Worm (Caenorhabditis elegans): ENCODE results near the gene lam-2.

The lam-2 gene

ce11 chrX:7131206-7131605, 19.8 kb downstream of the lam-2 start:
- TF ChIP-seq snpc-4 (tag; optimal IDR thresholded peaks at IDR 0.05) (no peak), fkh-10 (GFP tag; optimal IDR thresholded peaks at IDR 0.05) (no peak), egl-27 (tag; optimal IDR thresholded peaks at IDR 0.05) (no peak), hmg-11 (tag; optimal IDR thresholded peaks at IDR 0.05) (no peak), nhr-23 (tag; optimal IDR thresholded peaks at IDR 0.05) (no peak), pha-4 (tag; optimal IDR thresholded peaks at IDR 0.05) (no peak)

- TF ChIP-seq nhr-23 (tag; optimal IDR thresholded peaks at IDR 0.05) (peak; percentile 22), pha-4 (tag; optimal IDR thresholded peaks at IDR 0.05) (peak; percentile 72), nhr-25 (tag; optimal IDR thresholded peaks at IDR 0.05) (peak; percentile 34), ama-1 (optimal IDR thresholded peaks at IDR 0.05) (no peak), mdl-1 (tag; optimal IDR thresholded peaks at IDR 0.05) (peak; percentile 36), R02D3.7 (tag; optimal IDR thresholded peaks at IDR 0.05) (no peak), elt-2 (tag; optimal IDR thresholded peaks at IDR 0.05) (peak; percentile 17), elt-1 (tag; optimal IDR thresholded peaks at IDR 0.05) (peak; percentile 17)
Measured at ce11 chrX:7129460-7129859, 21.6 kb downstream of the lam-2 start.

ce11 chrX:7128615-7129014, 22.4 kb downstream of the lam-2 start:
- TF ChIP-seq ama-1 (optimal IDR thresholded peaks at IDR 0.05) (no peak), ceh-16 (tag; optimal IDR thresholded peaks at IDR 0.05) (no peak), nhr-76 (tag; optimal IDR thresholded peaks at IDR 0.05) (no peak), fos-1 (tag; optimal IDR thresholded peaks at IDR 0.05) (no peak)

- TF ChIP-seq nhr-77 (tag; optimal IDR thresholded peaks at IDR 0.05): no peak
Measured at ce11 chrX:7126348-7126747, 24.7 kb downstream of the lam-2 start, which contains the start of gene ist-1. Gene ist-1, plus strand, starts transcription at chrX:7126648.

- TF ChIP-seq unc-39 (tag; optimal IDR thresholded peaks at IDR 0.05): no peak
- peak; percentile 63 for TF ChIP-seq elt-2 (tag; optimal IDR thresholded peaks at IDR 0.05)
Measured at ce11 chrX:7125178-7125577, 25.9 kb downstream of the lam-2 start.

- no peak for TF ChIP-seq fkh-2 (tag; optimal IDR thresholded peaks at IDR 0.05)
- no peak for TF ChIP-seq jun-1 (tag; optimal IDR thresholded peaks at IDR 0.05)
- TF ChIP-seq pqm-1 (tag; optimal IDR thresholded peaks at IDR 0.05): peak; percentile 70
- no peak for TF ChIP-seq egl-5 (tag; optimal IDR thresholded peaks at IDR 0.05)
- TF ChIP-seq nhr-28 (tag; optimal IDR thresholded peaks at IDR 0.05): no peak
- TF ChIP-seq lin-39 (tag; optimal IDR thresholded peaks at IDR 0.05): no peak
- TF ChIP-seq ama-1 (optimal IDR thresholded peaks at IDR 0.05): no peak
- TF ChIP-seq elt-2 (tag; optimal IDR thresholded peaks at IDR 0.05): no peak
Measured at ce11 chrX:7124044-7124443, 27.0 kb downstream of the lam-2 start.

ce11 chrX:7122655-7123054, 28.4 kb downstream of the lam-2 start:
- no peak for TF ChIP-seq sea-2 (GFP tag; optimal IDR thresholded peaks at IDR 0.05)
- no peak for TF ChIP-seq pqm-1 (tag; optimal IDR thresholded peaks at IDR 0.05)
- no peak for TF ChIP-seq aly-2 (tag; optimal IDR thresholded peaks at IDR 0.05)
- no peak for TF ChIP-seq unc-39 (tag; optimal IDR thresholded peaks at IDR 0.05)
- no peak for TF ChIP-seq ceh-16 (tag; optimal IDR thresholded peaks at IDR 0.05)
- no peak for TF ChIP-seq fkh-2 (tag; optimal IDR thresholded peaks at IDR 0.05)

ce11 chrX:7116896-7117295, 34.1 kb downstream of the lam-2 start, which contains the start of gene hen-1:
Gene hen-1, minus strand, starts transcription at chrX:7116996.
- TF ChIP-seq mml-1 (tag; optimal IDR thresholded peaks at IDR 0.05) (no peak), egl-27 (tag; optimal IDR thresholded peaks at IDR 0.05) (no peak), nhr-25 (tag; optimal IDR thresholded peaks at IDR 0.05) (no peak), ceh-9 (tag; optimal IDR thresholded peaks at IDR 0.05) (no peak), ceh-82 (tag; optimal IDR thresholded peaks at IDR 0.05) (no peak), nhr-77 (tag; optimal IDR thresholded peaks at IDR 0.05) (no peak), nfya-1 (tag; optimal IDR thresholded peaks at IDR 0.05; ENCODE audit: insufficient read depth) (no peak), jun-1 (tag; optimal IDR thresholded peaks at IDR 0.05) (no peak), lin-15B (tag; optimal IDR thresholded peaks at IDR 0.05) (no peak), hmg-11 (tag; optimal IDR thresholded peaks at IDR 0.05) (no peak), nhr-12 (tag; optimal IDR thresholded peaks at IDR 0.05) (no peak), egl-5 (tag; optimal IDR thresholded peaks at IDR 0.05) (no peak), pqm-1 (tag; optimal IDR thresholded peaks at IDR 0.05) (no peak), lin-39 (tag; optimal IDR thresholded peaks at IDR 0.05) (no peak), nhr-76 (tag; optimal IDR thresholded peaks at IDR 0.05) (no peak)

Measured in whole organism, L3 larva.